Worm (Caenorhabditis elegans): ENCODE data around the gene ugt-58.

Gene ugt-58

DNA sequence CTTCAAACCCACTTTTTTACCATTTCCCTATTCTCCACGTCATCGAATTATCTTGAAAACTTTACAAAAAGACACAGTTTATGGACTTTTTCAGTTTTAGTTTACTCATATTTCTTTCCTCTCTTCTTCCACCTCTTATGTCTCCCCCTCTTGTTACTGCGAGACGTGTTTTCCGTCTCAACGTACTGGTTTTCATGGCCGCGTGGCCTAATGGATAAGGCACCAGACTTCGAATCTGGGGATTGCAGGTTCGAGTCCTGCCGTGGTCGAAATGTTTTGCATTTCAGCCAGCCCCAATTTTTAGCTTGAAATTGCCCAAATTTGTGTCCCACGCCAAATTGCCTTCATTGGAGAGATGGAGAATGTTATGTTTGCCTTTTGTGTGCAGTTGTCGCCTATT lies 20.5 kb downstream of the ugt-58 start (continued):
- TF ChIP-seq hif-1 (tag; optimal IDR thresholded peaks at IDR 0.05) (peak in 1 of 2 experiments; percentile 38), F37D6.2 (tag; optimal IDR thresholded peaks at IDR 0.05) (no peak), ztf-11 (tag; optimal IDR thresholded peaks at IDR 0.05) (no peak), nhr-48 (tag; optimal IDR thresholded peaks at IDR 0.05) (peak; percentile 62), ztf-7 (tag; optimal IDR thresholded peaks at IDR 0.05) (peak; percentile 29), duxl-1 (tag; optimal IDR thresholded peaks at IDR 0.05; ENCODE audit: poor library complexity) (peak; percentile 59), skn-1 (tag; optimal IDR thresholded peaks at IDR 0.05) (no peak), zip-2 (tag; optimal IDR thresholded peaks at IDR 0.05) (no peak), D1046.2 (GFP tag; IDR thresholded peaks at IDR 0.05) (peak; percentile 85), mxl-2 (GFP tag; conservative IDR thresholded peaks at IDR 0.05) (peak; percentile 69; the same call in 1 of the 2 replicates), F26F4.8 (GFP tag; conservative IDR thresholded peaks at IDR 0.05) (peak; percentile 97), unc-62 (GFP tag; optimal IDR thresholded peaks at IDR 0.05 in 1 of 2) (no peak), unc-62 (tag; optimal IDR thresholded peaks at IDR 0.05) (no peak), Y75B8A.6 (GFP tag; IDR thresholded peaks at IDR 0.05) (peak; percentile 72; the same call in 1 of the 2 replicates), arid-1 (GFP tag; conservative IDR thresholded peaks at IDR 0.05) (peak; percentile 84), ceh-62 (tag; optimal IDR thresholded peaks at IDR 0.05) (no peak), jun-1 (tag; optimal IDR thresholded peaks at IDR 0.05) (no peak), nhr-111 (GFP tag; optimal IDR thresholded peaks at IDR 0.05) (peak; percentile 67), mxl-3 (GFP tag; optimal IDR thresholded peaks at IDR 0.05) (peak; percentile 64), lsy-2 (tag; optimal IDR thresholded peaks at IDR 0.05) (peak in 1 of 2 experiments; percentile 29), tra-1 (GFP tag; IDR thresholded peaks at IDR 0.05) (peak; percentile 91), lim-7 (GFP tag; IDR thresholded peaks at IDR 0.05) (peak; percentile 97), cey-2 (tag; optimal IDR thresholded peaks at IDR 0.05; ENCODE audit: borderline replicate concordance, insufficient read depth) (no peak), lin-38 (GFP tag; IDR thresholded peaks at IDR 0.05) (peak; percentile 74), tag-97 (GFP tag; IDR thresholded peaks at IDR 0.05) (no peak), dmd-8 (GFP tag; IDR thresholded peaks at IDR 0.05) (peak; percentile 93), daf-8 (GFP tag; IDR thresholded peaks at IDR 0.05) (no peak), set-16 (GFP tag; IDR thresholded peaks at IDR 0.05) (peak; percentile 20; the same call in 1 of the 2 replicates), nhr-41 (GFP tag; IDR thresholded peaks at IDR 0.05) (peak; percentile 82; the same call in 1 of the 2 replicates), sdz-12 (GFP tag; optimal IDR thresholded peaks at IDR 0.05) (peak; percentile 69), php-3 (GFP tag; IDR thresholded peaks at IDR 0.05) (peak; percentile 69; the same call in 1 of the 2 replicates), ces-1 (GFP tag; optimal IDR thresholded peaks at IDR 0.05) (no peak), saeg-2 (GFP tag; IDR thresholded peaks at IDR 0.05) (0 out of 2 replicates have a peak, but pooled peaks have one; percentile 46), zfp-3 (GFP tag; conservative IDR thresholded peaks at IDR 0.05) (peak; percentile 49; the same call in 1 of the 2 replicates), snpc-1.2 (GFP tag; IDR thresholded peaks at IDR 0.05) (peak; percentile 73), T26A8.4 (GFP tag; IDR thresholded peaks at IDR 0.05) (peak; percentile 65; the same call in 1 of the 2 replicates), R02D3.7 (tag; optimal IDR thresholded peaks at IDR 0.05) (no peak), ctbp-1 (GFP tag; IDR thresholded peaks at IDR 0.05) (peak; percentile 78), ZK337.2 (GFP tag; IDR thresholded peaks at IDR 0.05) (peak; percentile 70), nhr-77 (tag; optimal IDR thresholded peaks at IDR 0.05) (no peak), hlh-11 (tag; optimal IDR thresholded peaks at IDR 0.05) (peak; percentile 72), nhr-102 (tag; optimal IDR thresholded peaks at IDR 0.05) (peak; percentile 50), dpl-1 (GFP tag; optimal IDR thresholded peaks at IDR 0.05) (peak; percentile 20), dmd-9 (GFP tag; IDR thresholded peaks at IDR 0.05) (peak; percentile 57; the same call in 1 of the 2 replicates), T20F7.1 (GFP tag; optimal IDR thresholded peaks at IDR 0.05) (peak; percentile 78), mes-2 (tag; optimal IDR thresholded peaks at IDR 0.05; ENCODE audit: poor library complexity, severe bottlenecking) (peak; percentile 73), fos-1 (tag; optimal IDR thresholded peaks at IDR 0.05) (no peak), ceh-28 (tag; optimal IDR thresholded peaks at IDR 0.05) (no peak), F49E8.2 (tag; optimal IDR thresholded peaks at IDR 0.05; ENCODE audit: borderline replicate concordance) (peak; percentile 1), madf-5 (GFP tag; IDR thresholded peaks at IDR 0.05) (peak; percentile 91 to 93)

Measured in whole organism, L4 larva.